Worm (Caenorhabditis elegans) whole organism, L4 larva: ENCODE results near the gene ddx-17.

Source experiments
- F10B5.3 ChIP-seq: sonication (generic microtip); optimal IDR thresholded peaks from 2 replicates; lab custom pipeline; 2016; ENCODE audit warnings: mild to moderate bottlenecking, missing genetic modification characterization, missing compliant biosample characterization
- ceh-20 ChIP-seq: fragments of 200-800 bp; sonication (Bioruptor generic); IDR thresholded peaks from 2 replicates; pipeline ENCODE4 v1.3.6; 2022; ENCODE audit warnings: missing genetic modification reagents, missing genetic modification characterization, missing compliant biosample characterization
- mdl-1 ChIP-seq, 2 experiments: fragments of 150-350 bp in 1 of 2; sonication (generic microtip) in 1 of 2; optimal IDR thresholded peaks; 2 replicates each; lab custom pipeline; 2014 to 2017; ENCODE audit warnings: missing biosample characterization in 2 of 2, missing genetic modification characterization in 2 of 2
- nhr-11 ChIP-seq: fragments of 150-350 bp; optimal IDR thresholded peaks from 2 replicates; lab custom pipeline; 2014; ENCODE audit warnings: missing biosample characterization, missing genetic modification characterization
- nhr-41 ChIP-seq: fragments of 200-800 bp; sonication (Bioruptor generic); IDR thresholded peaks from 2 replicates; pipeline ENCODE4 v1.3.6; 2022; ENCODE audit warnings: missing genetic modification reagents, missing genetic modification characterization, missing compliant biosample characterization
- pqm-1 ChIP-seq: sonication (generic microtip); optimal IDR thresholded peaks from 2 replicates; lab custom pipeline; 2017; ENCODE audit warnings: missing biosample characterization, missing genetic modification characterization
- unc-130 ChIP-seq: sonication (generic microtip); optimal IDR thresholded peaks from 2 replicates; lab custom pipeline; 2016; ENCODE audit warnings: missing genetic modification reagents, missing genetic modification characterization, missing compliant biosample characterization
- ztf-11 ChIP-seq: fragments of 150-350 bp; optimal IDR thresholded peaks from 2 replicates; lab custom pipeline; 2014; ENCODE audit warnings: missing biosample characterization, missing genetic modification characterization

DNA sequence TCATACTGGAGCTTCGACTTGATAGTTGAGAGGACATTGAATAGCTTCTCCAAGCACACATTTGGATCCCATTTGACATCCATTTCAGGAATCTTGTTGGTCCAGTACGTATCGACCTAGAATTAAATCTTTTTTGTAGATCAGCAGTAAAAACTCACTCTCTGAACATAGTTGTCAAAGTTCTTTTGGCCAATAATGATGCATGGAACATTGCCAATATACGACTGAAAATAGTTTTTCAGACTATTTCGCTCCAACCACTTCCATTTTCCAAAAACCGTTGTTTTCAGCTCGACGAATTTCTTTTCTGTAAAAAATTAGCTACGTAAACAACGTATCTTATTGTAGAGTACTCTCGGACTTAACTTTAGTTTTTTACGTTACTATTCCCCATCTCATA lies 30.2 kb downstream of the ddx-17 start:
- TF ChIP-seq mdl-1 (tag; optimal IDR thresholded peaks at IDR 0.05; lab: Kevin White, UChicago), result no peak
- no peak for TF ChIP-seq F10B5.3
- no peak for TF ChIP-seq unc-130 (GFP tag; lab: Kevin White, UChicago)
- no peak for TF ChIP-seq pqm-1 (tag; lab: Kevin White, UChicago)
- TF ChIP-seq nhr-41 (GFP tag; lab: Robert Waterston, UW), result no peak
- no peak for TF ChIP-seq nhr-11
- TF ChIP-seq ztf-11 (tag; lab: Kevin White, UChicago), result no peak
- no peak for TF ChIP-seq ceh-20 (GFP tag; lab: Robert Waterston, UW)
